Fruit fly (Drosophila melanogaster) whole organism, embryonic: Measurements from ENCODE around the gene CG31089.

Experiments
- Ada2b ChIP-seq: fragments of 200-800 bp; sonication (Bioruptor generic); IDR thresholded peaks from 2 replicates; pipeline ENCODE4 v1.3.6; 2022; ENCODE audit warnings: missing biosample characterization, missing genetic modification characterization
- Antp ChIP-seq: fragments of 200-800 bp; sonication (Bioruptor generic); optimal IDR thresholded peaks from 3 replicates; lab custom pipeline; 2016; ENCODE audit warnings: missing biosample characterization, missing genetic modification characterization
- Awh ChIP-seq: fragments of 200-800 bp; sonication (Bioruptor generic); IDR thresholded peaks from 2 replicates; pipeline ENCODE4, ENCODE4 v1.3.6; 2022; ENCODE audit warnings: missing biosample characterization, missing genetic modification characterization
- BEAF-32 ChIP-seq: fragments of 200-800 bp; sonication (Bioruptor generic); optimal IDR thresholded peaks from 3 replicates; lab custom pipeline; 2017; ENCODE audit warnings: missing biosample characterization, missing genetic modification characterization, mild to moderate bottlenecking, moderate library complexity, missing genetic modification reagents
- Bdp1 ChIP-seq: fragments of 200-800 bp; sonication (Bioruptor generic); optimal IDR thresholded peaks from 3 replicates; lab custom pipeline; 2016; ENCODE audit warnings: missing biosample characterization, missing genetic modification characterization
- CG11696 ChIP-seq: fragments of 200-800 bp; sonication (Bioruptor generic); IDR thresholded peaks from 2 replicates; pipeline ENCODE4 v1.3.6; 2022; ENCODE audit warnings: missing biosample characterization, missing genetic modification characterization
- CG12104 ChIP-seq: fragments of 200-800 bp; sonication (Bioruptor generic); optimal IDR thresholded peaks from 3 replicates; lab custom pipeline; 2016; ENCODE audit warnings: missing biosample characterization, missing genetic modification characterization
- CG12219 ChIP-seq: fragments of 200-800 bp; sonication (Bioruptor generic); optimal IDR thresholded peaks from 3 replicates; lab custom pipeline; 2018; ENCODE audit warnings: missing biosample characterization, mild to moderate bottlenecking, missing genetic modification characterization
- CG12744 ChIP-seq: fragments of 200-800 bp; sonication (Bioruptor generic); optimal IDR thresholded peaks from 2 replicates; lab custom pipeline; 2016; ENCODE audit warnings: missing biosample characterization, missing genetic modification characterization
- CG13894 ChIP-seq: fragments of 200-800 bp; sonication (Bioruptor generic); optimal IDR thresholded peaks from 3 replicates; lab custom pipeline; 2018; ENCODE audit warnings: missing biosample characterization, mild to moderate bottlenecking, missing genetic modification characterization, moderate library complexity
- CG15269 ChIP-seq: fragments of 200-800 bp; sonication (Bioruptor generic); optimal IDR thresholded peaks from 2 replicates; lab custom pipeline; 2018; ENCODE audit warnings: missing biosample characterization, mild to moderate bottlenecking, missing genetic modification characterization, moderate library complexity
- CG1529 ChIP-seq: fragments of 200-800 bp; sonication (Bioruptor generic); optimal IDR thresholded peaks from 3 replicates; lab custom pipeline; 2018; ENCODE audit warnings: missing biosample characterization, missing genetic modification characterization
- CG1603 ChIP-seq: fragments of 200-800 bp; sonication (Bioruptor generic); optimal IDR thresholded peaks from 2 replicates; lab custom pipeline; 2019; ENCODE audit warnings: missing biosample characterization, mild to moderate bottlenecking, missing genetic modification characterization, moderate library complexity
- CG17829 ChIP-seq: fragments of 200-800 bp; optimal IDR thresholded peaks from 2 replicates; lab custom pipeline; 2019; ENCODE audit warnings: missing biosample characterization, mild to moderate bottlenecking, missing genetic modification characterization, moderate library complexity
- CG2116 ChIP-seq: fragments of 200-800 bp; sonication (Bioruptor generic); optimal IDR thresholded peaks from 3 replicates; lab custom pipeline; 2018; ENCODE audit warnings: missing biosample characterization, mild to moderate bottlenecking, missing genetic modification characterization
- CG2120 ChIP-seq: fragments of 200-800 bp; sonication (Bioruptor generic); optimal IDR thresholded peaks from 3 replicates; lab custom pipeline; 2016; ENCODE audit warnings: missing biosample characterization, missing genetic modification characterization
- CG2129 ChIP-seq: fragments of 200-800 bp; sonication (Bioruptor generic); IDR thresholded peaks from 2 replicates; pipeline ENCODE4 v1.3.6; 2022; ENCODE audit warnings: missing biosample characterization, missing genetic modification characterization; ENCODE audit not compliant: partially characterized antibody
- CG2712 ChIP-seq: fragments of 200-800 bp; optimal IDR thresholded peaks from 3 replicates; lab custom pipeline; 2019; ENCODE audit warnings: missing biosample characterization, mild to moderate bottlenecking, missing genetic modification characterization, moderate library complexity
- CG30403 ChIP-seq: fragments of 200-800 bp; sonication (Bioruptor generic); optimal IDR thresholded peaks from 3 replicates; lab custom pipeline; 2016; ENCODE audit warnings: missing biosample characterization, missing genetic modification characterization
- CG33213 ChIP-seq: fragments of 200-800 bp; sonication (Bioruptor generic); optimal IDR thresholded peaks from 3 replicates; lab custom pipeline; 2016; ENCODE audit warnings: missing biosample characterization, missing genetic modification characterization
- CG4424 ChIP-seq: fragments of 200-800 bp; sonication (Bioruptor generic); optimal IDR thresholded peaks from 3 replicates; lab custom pipeline; 2016; ENCODE audit warnings: missing biosample characterization, missing genetic modification characterization
- CG4707 ChIP-seq: fragments of 200-800 bp; sonication (Bioruptor generic); optimal IDR thresholded peaks from 2 replicates; lab custom pipeline; 2018; ENCODE audit warnings: missing biosample characterization, mild to moderate bottlenecking, missing genetic modification characterization, moderate library complexity
- CG4820 ChIP-seq: fragments of 200-800 bp; sonication (Bioruptor generic); optimal IDR thresholded peaks from 3 replicates; lab custom pipeline; 2016; ENCODE audit warnings: missing biosample characterization, missing genetic modification characterization
- CG7786 ChIP-seq: fragments of 200-800 bp; sonication (Bioruptor generic); optimal IDR thresholded peaks from 2 replicates; lab custom pipeline; 2016; ENCODE audit warnings: missing biosample characterization, missing genetic modification characterization
- CkIIα-i1 ChIP-seq: fragments of 200-800 bp; sonication (Bioruptor generic); IDR thresholded peaks from 2 replicates; pipeline ENCODE4 v1.3.6; 2022; ENCODE audit warnings: missing biosample characterization, missing genetic modification characterization
- CoRest ChIP-seq: fragments of 200-800 bp; sonication (Bioruptor generic); optimal IDR thresholded peaks from 3 replicates; lab custom pipeline; 2018; ENCODE audit warnings: missing biosample characterization, mild to moderate bottlenecking, missing genetic modification characterization, moderate library complexity
- D ChIP-seq, 2 experiments: fragments of 200-800 bp in 1 of 2; fragments of >200 bp in 1 of 2; sonication (Bioruptor generic) in 1 of 2; optimal IDR thresholded peaks; 2 replicates in 1 of 2; 3 replicates in 1 of 2; lab custom pipeline; 2017; ENCODE audit warnings: mild to moderate bottlenecking in 1 of 2, missing biosample characterization in 1 of 2, missing genetic modification characterization in 1 of 2, missing genetic modification reagents in 1 of 2
- HLH54F ChIP-seq: fragments of 200-800 bp; sonication (Bioruptor generic); optimal IDR thresholded peaks from 3 replicates; lab custom pipeline; 2016; ENCODE audit warnings: missing biosample characterization, missing genetic modification characterization
- Hr39 ChIP-seq: fragments of >200 bp; optimal IDR thresholded peaks from 2 replicates; lab custom pipeline; 2017
- Lhr ChIP-seq: fragments of 200-800 bp; sonication (Bioruptor generic); optimal IDR thresholded peaks from 3 replicates; lab custom pipeline; 2017; ENCODE audit warnings: mild to moderate bottlenecking, missing biosample characterization, missing genetic modification reagents, missing genetic modification characterization
- Max ChIP-seq: fragments of 200-800 bp; sonication (Bioruptor generic); optimal IDR thresholded peaks from 2 replicates; lab custom pipeline; 2016; ENCODE audit warnings: missing biosample characterization, mild to moderate bottlenecking, missing genetic modification characterization
- Meics ChIP-seq: fragments of 200-800 bp; sonication (Bioruptor generic); optimal IDR thresholded peaks from 2 replicates; lab custom pipeline; 2017; ENCODE audit warnings: missing biosample characterization, mild to moderate bottlenecking, missing genetic modification characterization
- Myb ChIP-seq: fragments of 200-800 bp; sonication (Bioruptor generic); optimal IDR thresholded peaks from 2 replicates; lab custom pipeline; 2016; ENCODE audit warnings: missing biosample characterization, missing genetic modification characterization
- Side ChIP-seq: fragments of 200-800 bp; sonication (Bioruptor generic); optimal IDR thresholded peaks from 2 replicates; lab custom pipeline; 2016; ENCODE audit warnings: missing biosample characterization, missing genetic modification characterization
- Sry-δ ChIP-seq: fragments of 200-800 bp; sonication (Bioruptor generic); optimal IDR thresholded peaks from 2 replicates; lab custom pipeline; 2016; ENCODE audit warnings: missing biosample characterization, missing genetic modification characterization
- ara ChIP-seq: fragments of 200-800 bp; sonication (Bioruptor generic); IDR thresholded peaks from 2 replicates; pipeline ENCODE4 v1.3.6; 2022; ENCODE audit warnings: missing biosample characterization, missing genetic modification characterization
- ash1 ChIP-seq: fragments of 200-800 bp; sonication (Bioruptor generic); optimal IDR thresholded peaks from 2 replicates; lab custom pipeline; 2018; ENCODE audit warnings: missing biosample characterization, mild to moderate bottlenecking, missing genetic modification characterization
- dpn ChIP-seq, 2 experiments: fragments of 200-800 bp; sonication (Bioruptor generic); optimal IDR thresholded peaks; 3 replicates each; lab custom pipeline; 2016; ENCODE audit warnings: missing biosample characterization in 2 of 2, missing genetic modification characterization in 2 of 2
- gcm ChIP-seq: fragments of 200-800 bp; sonication (Bioruptor generic); optimal IDR thresholded peaks from 2 replicates; lab custom pipeline; 2019; ENCODE audit warnings: missing biosample characterization, mild to moderate bottlenecking, missing genetic modification characterization, moderate library complexity
- lab ChIP-seq: fragments of 200-800 bp; sonication (Bioruptor generic); optimal IDR thresholded peaks from 3 replicates; lab custom pipeline; 2017; ENCODE audit warnings: missing biosample characterization, missing genetic modification characterization, mild to moderate bottlenecking, moderate library complexity, missing genetic modification reagents
- nerfin-1 ChIP-seq: fragments of 200-800 bp; sonication (Bioruptor generic); optimal IDR thresholded peaks from 3 replicates; lab custom pipeline; 2019; ENCODE audit warnings: missing biosample characterization, mild to moderate bottlenecking, missing genetic modification characterization, moderate library complexity
- sna ChIP-seq: fragments of 200-800 bp; sonication (Bioruptor generic); IDR thresholded peaks from 2 replicates; pipeline ENCODE4 v1.3.6; 2022; ENCODE audit warnings: missing biosample characterization, missing genetic modification characterization; ENCODE audit not compliant: partially characterized antibody
- sug ChIP-seq: fragments of 200-800 bp; optimal IDR thresholded peaks from 2 replicates; lab custom pipeline; 2019; ENCODE audit warnings: missing biosample characterization, mild to moderate bottlenecking, missing genetic modification characterization, moderate library complexity
- tio ChIP-seq: fragments of 200-800 bp; sonication (Bioruptor generic); optimal IDR thresholded peaks from 2 replicates; lab custom pipeline; 2017; ENCODE audit warnings: missing biosample characterization, missing genetic modification characterization, inconsistent platforms
- usp ChIP-seq: fragments of >200 bp; optimal IDR thresholded peaks from 2 replicates; lab custom pipeline; 2017; ENCODE audit warnings: missing biosample characterization, missing genetic modification characterization
- wdn ChIP-seq: fragments of 200-800 bp; sonication (Bioruptor generic); IDR thresholded peaks from 2 replicates; pipeline ENCODE4 v1.3.6; 2022; ENCODE audit warnings: missing biosample characterization, missing genetic modification characterization
- wek ChIP-seq: fragments of 200-800 bp; sonication (Bioruptor generic); optimal IDR thresholded peaks from 3 replicates; lab custom pipeline; 2018; ENCODE audit warnings: missing biosample characterization, mild to moderate bottlenecking, missing genetic modification characterization, moderate library complexity
- zen2 ChIP-seq: fragments of 200-800 bp; sonication (Bioruptor generic); IDR thresholded peaks from 3 replicates; pipeline ENCODE4 v1.3.6; 2022; ENCODE audit warnings: missing biosample characterization, missing genetic modification characterization; ENCODE audit not compliant: partially characterized antibody
- zfh1 ChIP-seq: fragments of 200-800 bp; sonication (Bioruptor generic); IDR thresholded peaks from 3 replicates; pipeline ENCODE4 v1.3.6; 2022; ENCODE audit warnings: missing biosample characterization, missing genetic modification characterization

The CG31089 gene

DNA sequence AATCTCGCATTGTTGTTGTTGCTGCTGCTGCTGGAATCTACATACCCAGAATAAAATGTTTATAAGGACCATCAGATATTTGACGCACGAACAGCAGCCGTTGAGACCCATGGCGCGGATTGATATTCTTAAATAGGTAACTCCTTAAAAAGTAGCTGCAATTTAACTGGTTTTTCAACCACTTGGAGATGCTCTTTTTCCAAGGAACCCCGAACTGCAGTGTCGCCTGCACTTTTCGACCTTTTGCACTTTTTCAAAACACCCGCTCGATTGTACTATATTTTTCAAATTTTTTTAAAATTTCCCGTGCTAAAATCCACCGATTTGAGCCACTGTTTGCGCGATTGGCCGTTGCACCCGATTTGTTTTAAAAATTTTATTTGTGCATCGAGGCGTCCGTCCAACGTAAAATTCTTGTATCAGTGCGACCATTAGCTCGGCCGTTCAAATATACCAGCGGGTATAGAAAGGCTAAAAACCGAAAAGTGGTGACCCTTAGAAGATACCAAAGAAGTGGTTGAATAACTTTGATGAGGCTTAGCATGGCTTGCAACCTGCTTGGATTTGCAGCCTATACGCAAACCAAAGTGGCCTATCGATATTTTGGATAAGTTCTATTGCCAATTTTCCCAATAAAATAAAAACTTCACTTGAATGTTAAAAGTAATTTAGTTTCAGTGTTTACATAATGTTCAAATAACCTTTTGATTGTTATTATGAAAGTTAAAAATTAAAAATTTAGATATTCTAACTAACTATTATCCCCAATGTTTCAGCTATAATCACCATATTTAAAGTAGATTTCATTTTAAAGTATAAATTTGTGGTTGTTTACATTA lies 21.3 kb upstream of the CG31089 start, which contains the start of gene Tsp96F (continued):
- no peak for TF ChIP-seq CG2120
- peak; percentile 16 for TF ChIP-seq nerfin-1 (tag; lab: Kevin White, UChicago)
- no peak for TF ChIP-seq usp (GFP tag; lab: Kevin White, UChicago)
- TF ChIP-seq CG2116 (GFP tag; lab: Kevin White, UChicago), result peak; percentile 32
- TF ChIP-seq ash1 (GFP tag; lab: Kevin White, UChicago), result no peak
- no peak for TF ChIP-seq sug (tag; lab: Kevin White, UChicago)
- no peak for TF ChIP-seq Hr39 (lab: Kevin White, UChicago)
- peak in 1 of 2 experiments; percentile 9 for TF ChIP-seq dpn (GFP tag; optimal IDR thresholded peaks at IDR 0.05; lab: Kevin White, UChicago)
- no peak for TF ChIP-seq CG1529
- TF ChIP-seq lab (GFP tag; lab: Kevin White, UChicago), result peak; percentile 4
- peak; percentile 81 for TF ChIP-seq BEAF-32
- TF ChIP-seq CG1603 (tag; lab: Kevin White, UChicago), result peak; percentile 92
- peak; percentile 6 for TF ChIP-seq CG12219
- TF ChIP-seq Sry-δ (GFP tag; lab: Kevin White, UChicago), result peak; percentile 76
- 0 out of 2 replicates have a peak, but pooled peaks have one; percentile 0 for TF ChIP-seq sna
- peak; percentile 7 for TF ChIP-seq CG2712 (tag; lab: Kevin White, UChicago)
- TF ChIP-seq Ada2b (GFP tag; lab: Robert Waterston, UW), result no peak
- no peak for TF ChIP-seq wdn (GFP tag; lab: Robert Waterston, UW)
- TF ChIP-seq Lhr (GFP tag; lab: Kevin White, UChicago), result peak; percentile 82
- no peak for TF ChIP-seq HLH54F (GFP tag; lab: Kevin White, UChicago)
- no peak for TF ChIP-seq ara (GFP tag; lab: Robert Waterston, UW)
- no peak for TF ChIP-seq CG11696
- peak; percentile 4 for TF ChIP-seq CG17829
- no peak for TF ChIP-seq Max (GFP tag; lab: Kevin White, UChicago)
- TF ChIP-seq CG4820 (GFP tag; lab: Kevin White, UChicago), result no peak
- no peak for TF ChIP-seq Bdp1 (GFP tag; lab: Kevin White, UChicago)
- no peak for TF ChIP-seq Antp (GFP tag; lab: Kevin White, UChicago)
- TF ChIP-seq tio (GFP tag; lab: Kevin White, UChicago), result no peak
- TF ChIP-seq zen2 (GFP tag; lab: Robert Waterston, UW), result no peak
- TF ChIP-seq wek (GFP tag; lab: Kevin White, UChicago), result no peak
- TF ChIP-seq zfh1 (GFP tag; lab: Robert Waterston, UW), result no peak
- peak; percentile 33 for TF ChIP-seq CG4707
- TF ChIP-seq gcm (GFP tag; lab: Kevin White, UChicago), result peak; percentile 6
- TF ChIP-seq Side (GFP tag; lab: Kevin White, UChicago), result no peak
- TF ChIP-seq CG30403 (GFP tag; lab: Kevin White, UChicago), result no peak
- no peak for TF ChIP-seq CG15269
- TF ChIP-seq Meics (GFP tag; lab: Kevin White, UChicago), result no peak
- TF ChIP-seq CG4424 (GFP tag; lab: Kevin White, UChicago), result no peak
- no peak for TF ChIP-seq CG7786 (GFP tag; lab: Kevin White, UChicago)
- no peak for TF ChIP-seq D (optimal IDR thresholded peaks at IDR 0.05; lab: Kevin White, UChicago)
- TF ChIP-seq D (GFP tag; optimal IDR thresholded peaks at IDR 0.05; lab: Kevin White, UChicago), result no peak
- TF ChIP-seq CkIIα-i1 (GFP tag; lab: Robert Waterston, UW), result no peak
- no peak for TF ChIP-seq CG2129 (GFP tag; lab: Robert Waterston, UW)
- TF ChIP-seq Myb (GFP tag; lab: Kevin White, UChicago), result peak; percentile 79
- TF ChIP-seq CG12104 (GFP tag; lab: Kevin White, UChicago), result no peak
- no peak for TF ChIP-seq CG12744 (GFP tag; lab: Kevin White, UChicago)
- no peak for TF ChIP-seq Awh (GFP tag; lab: Robert Waterston, UW)
- no peak for TF ChIP-seq CG13894 (tag; lab: Kevin White, UChicago)
- TF ChIP-seq CoRest (tag; lab: Kevin White, UChicago), result peak; percentile 18
- peak; percentile 66 for TF ChIP-seq CG33213 (GFP tag; lab: Kevin White, UChicago)
